Worm (Caenorhabditis elegans) whole organism, young adult: Measurements from ENCODE around the gene gadr-3.

Source experiments
- B0035.1 ChIP-seq: sonication (generic microtip); optimal IDR thresholded peaks from 2 replicates; lab custom pipeline; 2016; ENCODE audit warnings: missing genetic modification characterization, mild to moderate bottlenecking, missing compliant biosample characterization, missing genotype, missing genetic modification reagents
- C17E4.6 ChIP-seq: fragments of 200-800 bp; sonication (Bioruptor generic); IDR thresholded peaks from 2 replicates; pipeline ENCODE4 v1.3.6; 2022; ENCODE audit warnings: missing genetic modification reagents, missing genetic modification characterization, missing compliant biosample characterization
- D2030.7 ChIP-seq: fragments of 200-800 bp; sonication (Bioruptor generic); IDR thresholded peaks from 2 replicates; pipeline ENCODE4 v1.3.6; 2022; ENCODE audit warnings: missing genetic modification reagents, missing genetic modification characterization, missing compliant biosample characterization
- F23B12.7 ChIP-seq: sonication (generic microtip); optimal IDR thresholded peaks from 2 replicates; lab custom pipeline; 2017; ENCODE audit warnings: missing genetic modification characterization, mild to moderate bottlenecking, missing compliant biosample characterization, antibody characterized with exemption, moderate library complexity; ENCODE audit not compliant: insufficient read depth
- F33H1.4 ChIP-seq: fragments of 200-800 bp; sonication (Bioruptor generic); IDR thresholded peaks from 2 replicates; pipeline ENCODE4 v1.3.6; 2022; ENCODE audit warnings: missing genetic modification reagents, missing genetic modification characterization, missing compliant biosample characterization
- F37B4.10 ChIP-seq: fragments of 200-800 bp; sonication (Bioruptor generic); IDR thresholded peaks from 2 replicates; pipeline ENCODE4 v1.3.6; 2022; ENCODE audit warnings: missing genetic modification characterization, missing compliant biosample characterization
- F57C9.4 ChIP-seq: sonication (generic microtip); optimal IDR thresholded peaks from 2 replicates; lab custom pipeline; 2017; ENCODE audit warnings: mild to moderate bottlenecking, missing genetic modification characterization, missing compliant biosample characterization
- Y56A3A.18 ChIP-seq: fragments of 200-800 bp; sonication (Bioruptor generic); IDR thresholded peaks from 2 replicates; pipeline ENCODE4 v1.3.6; 2022; ENCODE audit warnings: missing genetic modification reagents, missing genetic modification characterization, missing compliant biosample characterization
- Y67H2A.10 ChIP-seq: fragments of 200-800 bp; sonication (Bioruptor generic); conservative IDR thresholded peaks from 2 replicates; pipeline ENCODE4 v1.3.6; 2022; ENCODE audit warnings: missing genetic modification reagents, missing genetic modification characterization, missing compliant biosample characterization
- Y95B8A.8 ChIP-seq: fragments of 200-800 bp; sonication (Bioruptor generic); IDR thresholded peaks from 2 replicates; pipeline ENCODE4 v1.3.6; 2022; ENCODE audit warnings: missing genetic modification reagents, missing genetic modification characterization, missing compliant biosample characterization
- aptf-2 ChIP-seq: fragments of 200-800 bp; sonication (Bioruptor generic); conservative IDR thresholded peaks from 2 replicates; pipeline ENCODE4 v1.3.6; 2022; ENCODE audit warnings: missing genetic modification reagents, missing genetic modification characterization, missing compliant biosample characterization
- atf-7 ChIP-seq: sonication (generic microtip); optimal IDR thresholded peaks from 2 replicates; lab custom pipeline; 2017; ENCODE audit warnings: mild to moderate bottlenecking, missing genetic modification characterization, missing compliant biosample characterization
- attf-3 ChIP-seq: fragments of 200-800 bp; sonication (Bioruptor generic); conservative IDR thresholded peaks from 2 replicates; pipeline ENCODE4 v1.3.6; 2022; ENCODE audit warnings: missing genetic modification reagents, missing genetic modification characterization, missing compliant biosample characterization
- bed-1 ChIP-seq: fragments of 200-800 bp; sonication (Bioruptor generic); IDR thresholded peaks from 2 replicates; pipeline ENCODE4 v1.3.6; 2022; ENCODE audit warnings: missing genetic modification reagents, missing genetic modification characterization, missing compliant biosample characterization
- ceh-27 ChIP-seq: fragments of 200-800 bp; sonication (Bioruptor generic); optimal IDR thresholded peaks from 2 replicates; lab custom pipeline; 2018; ENCODE audit warnings: mild to moderate bottlenecking, missing genetic modification characterization, moderate library complexity, missing compliant biosample characterization
- die-1 ChIP-seq: sonication (generic microtip); optimal IDR thresholded peaks from 2 replicates; lab custom pipeline; 2016; ENCODE audit warnings: missing genotype, mild to moderate bottlenecking, missing genetic modification characterization, missing compliant biosample characterization
- egrh-3 ChIP-seq: fragments of 200-800 bp; sonication (Bioruptor generic); IDR thresholded peaks from 2 replicates; pipeline ENCODE4 v1.3.6; 2022; ENCODE audit warnings: missing genetic modification reagents, missing genetic modification characterization, missing compliant biosample characterization
- ets-4 ChIP-seq: fragments of 200-800 bp; sonication (Bioruptor generic); optimal IDR thresholded peaks from 2 replicates; lab custom pipeline; 2018; ENCODE audit warnings: mild to moderate bottlenecking, missing genetic modification characterization, missing compliant biosample characterization
- gei-17 ChIP-seq: fragments of 200-800 bp; sonication (Bioruptor generic); optimal IDR thresholded peaks from 2 replicates; lab custom pipeline; 2018; ENCODE audit warnings: mild to moderate bottlenecking, missing genetic modification characterization, missing compliant biosample characterization
- him-1 ChIP-seq: sonication (generic microtip); optimal IDR thresholded peaks from 2 replicates; lab custom pipeline; 2016; ENCODE audit warnings: missing genotype, missing genetic modification reagents, missing genetic modification characterization, missing compliant biosample characterization
- lin-40 ChIP-seq: sonication (generic microtip); optimal IDR thresholded peaks from 2 replicates; lab custom pipeline; 2016; ENCODE audit warnings: missing genetic modification characterization, mild to moderate bottlenecking, missing compliant biosample characterization, missing genotype, missing genetic modification reagents
- madf-10 ChIP-seq: sonication (generic microtip); optimal IDR thresholded peaks from 2 replicates; lab custom pipeline; 2016; ENCODE audit warnings: mild to moderate bottlenecking, missing genetic modification characterization, missing compliant biosample characterization
- mcd-1 ChIP-seq: fragments of 200-800 bp; sonication (Bioruptor generic); IDR thresholded peaks from 2 replicates; pipeline ENCODE4 v1.3.6; 2022; ENCODE audit warnings: missing genetic modification reagents, missing genetic modification characterization, missing compliant biosample characterization
- mel-28 ChIP-seq: sonication (generic microtip); optimal IDR thresholded peaks from 2 replicates; lab custom pipeline; 2016; ENCODE audit warnings: borderline replicate concordance, mild to moderate bottlenecking, missing genetic modification characterization, missing compliant biosample characterization
- nfya-1 ChIP-seq: sonication (generic microtip); optimal IDR thresholded peaks from 2 replicates; lab custom pipeline; 2017; ENCODE audit warnings: antibody characterized with exemption, missing compliant biosample characterization, missing genetic modification characterization, borderline replicate concordance; ENCODE audit not compliant: insufficient read depth
- nfya-2 ChIP-seq: fragments of 200-800 bp; sonication (Bioruptor generic); IDR thresholded peaks from 2 replicates; pipeline ENCODE4 v1.3.6; 2022; ENCODE audit warnings: missing genetic modification reagents, missing genetic modification characterization, missing compliant biosample characterization
- nhr-120 ChIP-seq: fragments of 200-800 bp; sonication (Bioruptor generic); IDR thresholded peaks from 2 replicates; pipeline ENCODE4 v1.3.6; 2022; ENCODE audit warnings: missing genetic modification characterization, missing compliant biosample characterization
- nhr-27 ChIP-seq: fragments of 200-800 bp; sonication (Bioruptor generic); optimal IDR thresholded peaks from 2 replicates; lab custom pipeline; 2018; ENCODE audit warnings: mild to moderate bottlenecking, missing genetic modification characterization, moderate library complexity, missing compliant biosample characterization
- nhr-80 ChIP-seq: sonication (generic microtip); optimal IDR thresholded peaks from 2 replicates; lab custom pipeline; 2016; ENCODE audit warnings: missing genetic modification characterization, missing compliant biosample characterization
- rcor-1 ChIP-seq: fragments of 200-800 bp; sonication (Bioruptor generic); IDR thresholded peaks from 2 replicates; pipeline ENCODE4 v1.3.6; 2022; ENCODE audit warnings: missing genetic modification reagents, missing genetic modification characterization, missing compliant biosample characterization
- repo-1 ChIP-seq: sonication (generic microtip); optimal IDR thresholded peaks from 2 replicates; lab custom pipeline; 2017; ENCODE audit warnings: mild to moderate bottlenecking, missing genetic modification characterization, missing compliant biosample characterization
- sdz-38 ChIP-seq: sonication (generic microtip); optimal IDR thresholded peaks from 2 replicates; lab custom pipeline; 2016; ENCODE audit warnings: missing genotype, missing genetic modification characterization, missing compliant biosample characterization
- sea-2 ChIP-seq: fragments of 200-800 bp; sonication (Bioruptor generic); IDR thresholded peaks from 2 replicates; pipeline ENCODE4 v1.3.6; 2022; ENCODE audit warnings: missing genetic modification characterization, missing compliant biosample characterization
- snpc-1.3 ChIP-seq: sonication (generic microtip); optimal IDR thresholded peaks from 2 replicates; lab custom pipeline; 2017; ENCODE audit warnings: missing genetic modification characterization, mild to moderate bottlenecking, missing compliant biosample characterization, antibody characterized with exemption, moderate library complexity, missing genotype, missing genetic modification reagents; ENCODE audit not compliant: insufficient read depth
- snpc-3.4 ChIP-seq: sonication (generic microtip); optimal IDR thresholded peaks from 2 replicates; lab custom pipeline; 2017; ENCODE audit warnings: missing genetic modification characterization, mild to moderate bottlenecking, missing compliant biosample characterization, antibody characterized with exemption, moderate library complexity, missing genotype, missing genetic modification reagents
- sptf-2 ChIP-seq: fragments of 200-800 bp; sonication (Bioruptor generic); optimal IDR thresholded peaks from 2 replicates; lab custom pipeline; 2018; ENCODE audit warnings: mild to moderate bottlenecking, missing genetic modification characterization, missing compliant biosample characterization
- tbx-9 ChIP-seq: sonication (generic microtip); optimal IDR thresholded peaks from 2 replicates; lab custom pipeline; 2016; ENCODE audit warnings: borderline replicate concordance, missing genetic modification characterization, inconsistent platforms, missing compliant biosample characterization
- tlf-1 ChIP-seq: fragments of 200-800 bp; sonication (Bioruptor generic); optimal IDR thresholded peaks from 2 replicates; lab custom pipeline; 2018; ENCODE audit warnings: mild to moderate bottlenecking, missing genetic modification characterization, missing compliant biosample characterization
- xnd-1 ChIP-seq: sonication (generic microtip); optimal IDR thresholded peaks from 2 replicates; lab custom pipeline; 2016; ENCODE audit warnings: missing genotype, missing genetic modification reagents, missing genetic modification characterization, missing compliant biosample characterization
- ztf-25 ChIP-seq: fragments of 200-800 bp; sonication (Bioruptor generic); IDR thresholded peaks from 2 replicates; pipeline ENCODE4 v1.3.6; 2022; ENCODE audit warnings: missing genetic modification reagents, missing genetic modification characterization, missing compliant biosample characterization

The gadr-3 gene

DNA sequence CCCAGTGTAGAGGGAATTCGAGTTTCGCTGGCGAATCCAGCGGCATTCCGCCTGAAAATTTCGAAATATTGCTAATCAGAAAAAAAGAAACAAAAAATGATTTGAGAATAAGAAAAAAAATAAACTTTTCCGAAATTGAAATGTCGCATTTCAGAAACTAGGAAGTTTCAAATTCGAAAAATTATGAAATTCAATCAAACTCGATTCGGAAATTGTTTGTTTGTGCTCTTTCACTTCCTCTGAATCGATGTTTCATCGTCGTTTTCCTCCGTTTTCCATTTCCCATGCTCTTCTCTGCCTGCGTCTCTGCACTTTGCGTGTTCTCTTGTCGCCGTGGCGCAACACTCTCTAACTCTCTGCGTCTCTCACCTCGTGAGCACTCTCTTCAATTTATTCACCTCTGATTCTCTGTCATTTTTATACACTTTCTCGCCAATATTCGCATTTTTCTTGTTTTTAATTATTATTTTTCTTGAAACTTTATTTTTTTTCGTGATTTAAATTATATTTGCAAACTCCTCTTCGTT lies 7.4 kb downstream of the gadr-3 start, which contains the start of gene C18F10.7 (continued):
- TF ChIP-seq sptf-2 (GFP tag; lab: Kevin White, UChicago), result no peak
- no peak for TF ChIP-seq sdz-38
- TF ChIP-seq bed-1 (GFP tag; lab: Robert Waterston, UW), result no peak
- TF ChIP-seq C17E4.6 (GFP tag; lab: Robert Waterston, UW), result no peak
- TF ChIP-seq nhr-120 (GFP tag; lab: Robert Waterston, UW), result no peak
- TF ChIP-seq F33H1.4 (GFP tag; lab: Robert Waterston, UW), result peak; percentile 47
- TF ChIP-seq die-1, result no peak
- TF ChIP-seq egrh-3 (GFP tag; lab: Robert Waterston, UW), result peak; percentile 18; the same call in 1 of the 2 replicates
- TF ChIP-seq B0035.1 (tag; lab: Kevin White, UChicago), result no peak
- no peak; the same call in 1 of the 2 replicates for TF ChIP-seq attf-3 (GFP tag; lab: Robert Waterston, UW)
- no peak for TF ChIP-seq rcor-1 (GFP tag; lab: Robert Waterston, UW)
- no peak for TF ChIP-seq tbx-9 (tag; lab: Kevin White, UChicago)
- TF ChIP-seq mcd-1 (GFP tag; lab: Robert Waterston, UW), result peak; percentile 66; the same call in 1 of the 2 replicates
- TF ChIP-seq lin-40 (tag; lab: Kevin White, UChicago), result no peak
- no peak for TF ChIP-seq repo-1 (tag; lab: Kevin White, UChicago)
- no peak for TF ChIP-seq Y56A3A.18 (GFP tag; lab: Robert Waterston, UW)
- no peak for TF ChIP-seq Y95B8A.8 (GFP tag; lab: Robert Waterston, UW)
- TF ChIP-seq mel-28 (tag; lab: Kevin White, UChicago), result no peak
- peak; percentile 70 for TF ChIP-seq snpc-3.4 (tag; lab: Kevin White, UChicago)
- TF ChIP-seq tlf-1 (GFP tag; lab: Kevin White, UChicago), result no peak
- TF ChIP-seq nhr-80 (tag; lab: Kevin White, UChicago), result peak; percentile 8
- no peak for TF ChIP-seq F23B12.7 (tag; lab: Kevin White, UChicago)
- TF ChIP-seq nfya-1 (tag; lab: Kevin White, UChicago), result no peak
- TF ChIP-seq ztf-25 (GFP tag; lab: Robert Waterston, UW), result no peak
- TF ChIP-seq ceh-27 (GFP tag; lab: Kevin White, UChicago), result no peak
- TF ChIP-seq aptf-2 (GFP tag; lab: Robert Waterston, UW), result no peak
- TF ChIP-seq ets-4 (GFP tag; lab: Kevin White, UChicago), result no peak
- no peak for TF ChIP-seq gei-17 (GFP tag; lab: Kevin White, UChicago)
- peak; percentile 2 for TF ChIP-seq him-1 (tag; lab: Kevin White, UChicago)
- TF ChIP-seq F37B4.10 (GFP tag; lab: Robert Waterston, UW), result no peak
- peak; percentile 83 for TF ChIP-seq snpc-1.3 (tag; lab: Kevin White, UChicago)
- no peak for TF ChIP-seq F57C9.4 (tag; lab: Kevin White, UChicago)
- TF ChIP-seq sea-2 (GFP tag; lab: Robert Waterston, UW), result no peak
- peak; percentile 61 for TF ChIP-seq xnd-1 (tag; lab: Kevin White, UChicago)
- no peak for TF ChIP-seq Y67H2A.10
- TF ChIP-seq madf-10 (tag; lab: Kevin White, UChicago), result no peak
- no peak for TF ChIP-seq nfya-2
- no peak for TF ChIP-seq atf-7 (tag; lab: Kevin White, UChicago)
- TF ChIP-seq D2030.7 (GFP tag; lab: Robert Waterston, UW), result peak; percentile 58
- no peak for TF ChIP-seq nhr-27 (tag; lab: Kevin White, UChicago)
